Fruit fly (Drosophila melanogaster) whole organism, embryonic: ENCODE results near the gene CG7519.

Experiments used
- ATbp ChIP-seq: fragments of 200-800 bp; sonication (Bioruptor generic); optimal IDR thresholded peaks from 2 replicates; lab custom pipeline; 2017; ENCODE audit warnings: missing biosample characterization, mild to moderate bottlenecking, missing genetic modification characterization, missing genetic modification reagents
- Aef1 ChIP-seq: fragments of 200-800 bp; sonication (Bioruptor generic); IDR thresholded peaks from 3 replicates; pipeline ENCODE4 v1.3.6; 2022; ENCODE audit warnings: missing biosample characterization, missing genetic modification characterization
- Bteb2 ChIP-seq: fragments of 200-800 bp; sonication (Bioruptor generic); optimal IDR thresholded peaks from 2 replicates; lab custom pipeline; 2016; ENCODE audit warnings: missing biosample characterization, missing genetic modification characterization
- CG10462 ChIP-seq: fragments of 200-800 bp; sonication (Bioruptor generic); optimal IDR thresholded peaks from 2 replicates; lab custom pipeline; 2016; ENCODE audit warnings: missing biosample characterization, missing genetic modification characterization
- CG11560 ChIP-seq: fragments of 200-800 bp; sonication (Bioruptor generic); IDR thresholded peaks from 3 replicates; pipeline ENCODE4 v1.3.6; 2022; ENCODE audit warnings: missing biosample characterization, missing genetic modification characterization
- CG12236 ChIP-seq: fragments of 200-800 bp; sonication (Bioruptor generic); optimal IDR thresholded peaks from 2 replicates; lab custom pipeline; 2016; ENCODE audit warnings: missing biosample characterization, missing genetic modification characterization
- CG17359 ChIP-seq: fragments of 200-800 bp; sonication (Bioruptor generic); optimal IDR thresholded peaks from 3 replicates; lab custom pipeline; 2018; ENCODE audit warnings: missing biosample characterization, mild to moderate bottlenecking, missing genetic modification characterization, moderate library complexity
- CG17802 ChIP-seq: fragments of 200-800 bp; sonication (Bioruptor generic); optimal IDR thresholded peaks from 2 replicates; lab custom pipeline; 2018; ENCODE audit warnings: missing biosample characterization, mild to moderate bottlenecking, missing genetic modification characterization, moderate library complexity
- CG2199 ChIP-seq: fragments of 200-800 bp; sonication (Bioruptor generic); IDR thresholded peaks from 3 replicates; pipeline ENCODE4 v1.3.6; 2022; ENCODE audit warnings: missing biosample characterization, missing genetic modification characterization
- CG2202 ChIP-seq: fragments of 200-800 bp; sonication (Bioruptor generic); optimal IDR thresholded peaks from 2 replicates; lab custom pipeline; 2018; ENCODE audit warnings: missing biosample characterization, mild to moderate bottlenecking, missing genetic modification characterization
- CG2712 ChIP-seq: fragments of 200-800 bp; optimal IDR thresholded peaks from 3 replicates; lab custom pipeline; 2019; ENCODE audit warnings: missing biosample characterization, mild to moderate bottlenecking, missing genetic modification characterization, moderate library complexity
- CG32772 ChIP-seq: fragments of 200-800 bp; sonication (Bioruptor generic); IDR thresholded peaks from 2 replicates; pipeline ENCODE4 v1.3.6; 2022; ENCODE audit warnings: missing biosample characterization, missing genetic modification characterization
- CG33213 ChIP-seq: fragments of 200-800 bp; sonication (Bioruptor generic); optimal IDR thresholded peaks from 3 replicates; lab custom pipeline; 2016; ENCODE audit warnings: missing biosample characterization, missing genetic modification characterization
- CG34224 ChIP-seq: fragments of 200-800 bp; sonication (Bioruptor generic); IDR thresholded peaks from 3 replicates; pipeline ENCODE4 v1.3.6; 2022; ENCODE audit warnings: missing biosample characterization, missing genetic modification characterization; ENCODE audit not compliant: partially characterized antibody
- CG4404 ChIP-seq: fragments of 200-800 bp; sonication (Bioruptor generic); IDR thresholded peaks from 2 replicates; pipeline ENCODE4 v1.3.6; 2022; ENCODE audit warnings: missing biosample characterization, missing genetic modification characterization
- CG7372 ChIP-seq: fragments of 200-800 bp; sonication (Bioruptor generic); IDR thresholded peaks from 2 replicates; pipeline ENCODE4 v1.3.6; 2022; ENCODE audit warnings: missing biosample characterization, missing genetic modification characterization
- CG7839 ChIP-seq: fragments of 200-800 bp; sonication (Bioruptor generic); optimal IDR thresholded peaks from 3 replicates; lab custom pipeline; 2018; ENCODE audit warnings: missing biosample characterization, mild to moderate bottlenecking, missing genetic modification characterization, moderate library complexity
- Chrac-16 ChIP-seq: fragments of 200-800 bp; sonication (Bioruptor generic); optimal IDR thresholded peaks from 3 replicates; lab custom pipeline; 2016; ENCODE audit warnings: missing biosample characterization, missing genetic modification characterization
- Drgx ChIP-seq: fragments of 200-800 bp; sonication (Bioruptor generic); IDR thresholded peaks from 2 replicates; pipeline ENCODE4 v1.3.6; 2022; ENCODE audit warnings: missing biosample characterization, missing genetic modification characterization
- Elba2 ChIP-seq: fragments of 200-800 bp; sonication (Bioruptor generic); optimal IDR thresholded peaks from 3 replicates; lab custom pipeline; 2016; ENCODE audit warnings: missing biosample characterization, missing genetic modification characterization
- H15 ChIP-seq: fragments of 200-800 bp; sonication (Bioruptor generic); IDR thresholded peaks from 3 replicates; pipeline ENCODE4 v1.3.6; 2022; ENCODE audit warnings: missing biosample characterization, missing genetic modification characterization
- H2.0 ChIP-seq: fragments of 200-800 bp; sonication (Bioruptor generic); IDR thresholded peaks from 2 replicates; pipeline ENCODE4 v1.3.6; 2022; ENCODE audit warnings: missing biosample characterization, missing genetic modification characterization
- Hmr ChIP-seq: fragments of 200-800 bp; sonication (Bioruptor generic); optimal IDR thresholded peaks from 3 replicates; lab custom pipeline; 2017; ENCODE audit warnings: mild to moderate bottlenecking, missing biosample characterization, missing genetic modification reagents, missing genetic modification characterization
- Hr51 ChIP-seq, 2 experiments: fragments of 200-800 bp; sonication (Bioruptor generic); optimal IDR thresholded peaks; 2 replicates in 1 of 2; 3 replicates in 1 of 2; lab custom pipeline; 2016 to 2018; ENCODE audit warnings: missing biosample characterization in 2 of 2, missing genetic modification characterization in 2 of 2, mild to moderate bottlenecking in 1 of 2, moderate library complexity in 1 of 2
- MESR4 ChIP-seq: fragments of 200-800 bp; sonication (Bioruptor generic); optimal IDR thresholded peaks from 2 replicates; lab custom pipeline; 2018; ENCODE audit warnings: missing biosample characterization, mild to moderate bottlenecking, missing genetic modification characterization, moderate library complexity
- Med ChIP-seq: fragments of 200-800 bp; sonication (Bioruptor generic); peaks from one replicate; lab custom pipeline; 2016; ENCODE audit warnings: missing biosample characterization, missing genetic modification characterization, mild to moderate bottlenecking, inconsistent platforms, moderate library complexity
- Opbp ChIP-seq: fragments of 200-800 bp; sonication (Bioruptor generic); IDR thresholded peaks from 3 replicates; pipeline ENCODE4 v1.3.6; 2022; ENCODE audit warnings: missing biosample characterization, missing genetic modification characterization; ENCODE audit not compliant: partially characterized antibody
- Pdp1 ChIP-seq, 2 experiments: fragments of 200-800 bp; sonication (Bioruptor generic); optimal IDR thresholded peaks; 3 replicates each; lab custom pipeline; 2016; ENCODE audit warnings: missing biosample characterization in 2 of 2, missing genetic modification characterization in 2 of 2, mild to moderate bottlenecking in 1 of 2, moderate library complexity in 1 of 2
- Sox100B ChIP-seq: fragments of 200-800 bp; sonication (Bioruptor generic); optimal IDR thresholded peaks from 3 replicates; lab custom pipeline; 2018; ENCODE audit warnings: missing biosample characterization, mild to moderate bottlenecking, missing genetic modification characterization
- Usf ChIP-seq: fragments of 200-800 bp; sonication (Bioruptor generic); optimal IDR thresholded peaks from 2 replicates; lab custom pipeline; 2017; ENCODE audit warnings: missing genotype, missing biosample characterization, missing genetic modification characterization
- ase ChIP-seq: fragments of 200-800 bp; sonication (Bioruptor generic); IDR thresholded peaks from 3 replicates; pipeline ENCODE4 v1.3.6; 2022; ENCODE audit warnings: missing biosample characterization, missing genetic modification characterization
- cg ChIP-seq: fragments of 200-800 bp; sonication (Bioruptor generic); optimal IDR thresholded peaks from 3 replicates; lab custom pipeline; 2019; ENCODE audit warnings: missing biosample characterization, mild to moderate bottlenecking, missing genetic modification characterization, moderate library complexity
- gce ChIP-seq: fragments of 200-800 bp; sonication (Bioruptor generic); IDR thresholded peaks from 3 replicates; pipeline ENCODE4 v1.3.6; 2022; ENCODE audit warnings: missing biosample characterization, missing genetic modification characterization
- inv ChIP-seq: fragments of 200-800 bp; sonication (Bioruptor generic); IDR thresholded peaks from 2 replicates; pipeline ENCODE4 v1.3.6; 2022; ENCODE audit warnings: missing biosample characterization, missing genetic modification characterization; ENCODE audit not compliant: partially characterized antibody
- kni ChIP-seq: fragments of 200-800 bp; sonication (Bioruptor generic); optimal IDR thresholded peaks from 3 replicates; lab custom pipeline; 2017; ENCODE audit warnings: mild to moderate bottlenecking, missing biosample characterization, missing genetic modification reagents, missing genetic modification characterization
- lbe ChIP-seq: fragments of 200-800 bp; sonication (Bioruptor generic); optimal IDR thresholded peaks from 2 replicates; lab custom pipeline; 2016; ENCODE audit warnings: missing biosample characterization, mild to moderate bottlenecking, missing genetic modification characterization
- nau ChIP-seq: fragments of 200-800 bp; sonication (Bioruptor generic); optimal IDR thresholded peaks from 3 replicates; lab custom pipeline; 2017; ENCODE audit warnings: missing biosample characterization, mild to moderate bottlenecking, missing genetic modification characterization, missing genetic modification reagents
- nerfin-1 ChIP-seq: fragments of 200-800 bp; sonication (Bioruptor generic); optimal IDR thresholded peaks from 3 replicates; lab custom pipeline; 2019; ENCODE audit warnings: missing biosample characterization, mild to moderate bottlenecking, missing genetic modification characterization, moderate library complexity
- scrt ChIP-seq: fragments of 200-800 bp; sonication (Bioruptor generic); optimal IDR thresholded peaks from 2 replicates; lab custom pipeline; 2018; ENCODE audit warnings: missing biosample characterization, mild to moderate bottlenecking, missing genetic modification characterization, moderate library complexity
- sd ChIP-seq: fragments of 200-800 bp; sonication (Bioruptor generic); optimal IDR thresholded peaks from 3 replicates; lab custom pipeline; 2018; ENCODE audit warnings: missing biosample characterization, mild to moderate bottlenecking, missing genetic modification characterization, moderate library complexity
- ssp ChIP-seq: fragments of 200-800 bp; sonication (Bioruptor generic); IDR thresholded peaks from 2 replicates; pipeline ENCODE4 v1.3.6; 2022; ENCODE audit warnings: missing biosample characterization, missing genetic modification characterization
- stc ChIP-seq: fragments of 200-800 bp; sonication (Bioruptor generic); IDR thresholded peaks from 2 replicates; pipeline ENCODE4 v1.3.6; 2022; ENCODE audit warnings: missing biosample characterization, missing genetic modification characterization
- tna ChIP-seq: fragments of 200-800 bp; sonication (Bioruptor generic); IDR thresholded peaks from 2 replicates; pipeline ENCODE4 v1.3.6; 2022; ENCODE audit warnings: missing biosample characterization, missing genetic modification characterization; ENCODE audit not compliant: partially characterized antibody
- trh ChIP-seq: fragments of 200-800 bp; sonication (Bioruptor generic); optimal IDR thresholded peaks from 2 replicates; lab custom pipeline; 2016; ENCODE audit warnings: missing biosample characterization, missing genetic modification characterization
- vfl ChIP-seq: fragments of 200-800 bp; sonication (Bioruptor generic); optimal IDR thresholded peaks from 2 replicates; lab custom pipeline; 2016; ENCODE audit warnings: missing biosample characterization, missing genetic modification characterization
- zfh1 ChIP-seq: fragments of 200-800 bp; sonication (Bioruptor generic); IDR thresholded peaks from 3 replicates; pipeline ENCODE4 v1.3.6; 2022; ENCODE audit warnings: missing biosample characterization, missing genetic modification characterization

CG7519 gene

dm6 chr3L:21507955-21508354 lies 15.1 kb downstream of the CG7519 start:
- peak; percentile 35 for TF ChIP-seq MESR4
- TF ChIP-seq Elba2 (GFP tag; lab: Kevin White, UChicago): peak; percentile 61
- TF ChIP-seq cg (GFP tag; lab: Kevin White, UChicago): peak; percentile 30
- TF ChIP-seq tna (GFP tag; lab: Robert Waterston, UW): no peak
- TF ChIP-seq kni: peak; percentile 30
- TF ChIP-seq Opbp: 0 out of 3 replicates have a peak, but pooled peaks have one; percentile 19
- peak; percentile 90 for TF ChIP-seq nerfin-1 (tag; lab: Kevin White, UChicago)
- TF ChIP-seq Pdp1 (GFP tag; optimal IDR thresholded peaks at IDR 0.05; lab: Kevin White, UChicago): peak in 1 of 2 experiments; percentile 5
- 0 out of 3 replicates have a peak, but pooled peaks have one; percentile 29 for TF ChIP-seq CG2199
- no peak for TF ChIP-seq CG32772 (GFP tag; lab: Robert Waterston, UW)
- no peak for TF ChIP-seq zfh1
- TF ChIP-seq sd (tag; lab: Kevin White, UChicago): peak; percentile 73
- TF ChIP-seq CG2712 (tag; lab: Kevin White, UChicago): peak; percentile 65

- TF ChIP-seq Med (GFP tag; lab: Kevin White, UChicago): peak; percentile 67
- no peak for TF ChIP-seq H15 (GFP tag; lab: Robert Waterston, UW)
- no peak for TF ChIP-seq CG10462
- TF ChIP-seq CG17359 (tag; lab: Kevin White, UChicago): no peak
- no peak for TF ChIP-seq Bteb2
- no peak for TF ChIP-seq stc (GFP tag; lab: Robert Waterston, UW)
Observed at dm6 chr3L:21508621-21509020, 15.7 kb downstream of the CG7519 start.

DNA sequence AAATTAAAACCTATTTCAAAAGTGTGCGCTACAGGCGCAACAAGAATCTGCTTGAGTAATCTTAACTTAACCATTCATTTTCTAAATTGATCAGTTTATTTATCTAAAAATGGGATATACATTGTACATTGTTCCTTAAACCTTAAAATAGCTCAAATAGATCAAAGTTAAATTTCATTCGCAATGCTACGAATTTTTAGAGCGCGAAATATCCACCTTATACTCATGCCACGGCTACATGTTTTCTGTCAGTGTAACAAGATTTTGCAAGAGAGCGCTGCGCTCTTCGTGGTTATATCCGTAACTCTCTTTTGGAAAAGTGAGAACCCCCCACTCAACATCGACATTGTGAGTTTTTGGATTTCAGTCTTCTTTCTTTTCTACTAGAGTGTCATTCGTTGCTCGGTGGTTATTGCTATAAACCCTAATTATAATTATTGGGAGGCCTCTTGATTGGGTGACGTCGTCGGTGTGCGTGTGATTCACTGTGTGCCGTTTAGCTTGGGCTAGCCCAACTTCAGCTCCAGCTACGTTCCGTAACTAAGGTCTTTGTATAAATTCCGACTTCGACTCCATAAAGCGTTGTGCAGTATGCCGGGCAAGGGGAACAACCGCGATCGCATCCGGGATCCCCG lies 16.7 kb downstream of the CG7519 start:
- no peak for TF ChIP-seq CG7372 (GFP tag; lab: Robert Waterston, UW)
- no peak for TF ChIP-seq CG12236
- TF ChIP-seq scrt: peak; percentile 15
- peak; percentile 36; the same call in 1 of the 2 replicates for TF ChIP-seq Drgx (GFP tag; lab: Robert Waterston, UW)
- TF ChIP-seq Hmr (GFP tag; lab: Kevin White, UChicago): peak; percentile 48
- TF ChIP-seq ssp (GFP tag; lab: Robert Waterston, UW): no peak
- no peak for TF ChIP-seq nau (GFP tag; lab: Kevin White, UChicago)
- no peak for TF ChIP-seq CG32772 (GFP tag; lab: Robert Waterston, UW)
- no peak for TF ChIP-seq gce (GFP tag; lab: Robert Waterston, UW)
- no peak for TF ChIP-seq CG33213 (GFP tag; lab: Kevin White, UChicago)
- TF ChIP-seq CG7839 (tag; lab: Kevin White, UChicago): peak; percentile 35
- TF ChIP-seq ATbp: peak; percentile 25
- TF ChIP-seq inv: no peak
- peak; percentile 30 for TF ChIP-seq Sox100B (GFP tag; lab: Kevin White, UChicago)
- TF ChIP-seq CG2202 (tag; lab: Kevin White, UChicago): no peak
- TF ChIP-seq H2.0 (GFP tag; lab: Robert Waterston, UW): 0 out of 2 replicates have a peak, but pooled peaks have one; percentile 32
- no peak for TF ChIP-seq trh (GFP tag; lab: Kevin White, UChicago)
- peak in 1 of 2 experiments; percentile 49 for TF ChIP-seq Hr51 (GFP tag; optimal IDR thresholded peaks at IDR 0.05; lab: Kevin White, UChicago)
- peak; percentile 14 for TF ChIP-seq Chrac-16 (GFP tag; lab: Kevin White, UChicago)
- no peak for TF ChIP-seq ase (GFP tag; lab: Robert Waterston, UW)
- TF ChIP-seq tna (GFP tag; lab: Robert Waterston, UW): no peak
- no peak for TF ChIP-seq CG34224 (GFP tag; lab: Robert Waterston, UW)
- no peak for TF ChIP-seq lbe
- TF ChIP-seq CG17802: no peak
- no peak for TF ChIP-seq vfl
- no peak for TF ChIP-seq Usf
- no peak for TF ChIP-seq Aef1
- TF ChIP-seq CG11560 (tag; lab: Robert Waterston, UW): no peak
- no peak for TF ChIP-seq CG4404 (GFP tag; lab: Robert Waterston, UW)
